Worm (Caenorhabditis elegans): ENCODE results near the gene otpl-4.

- TF ChIP-seq R02D3.7 (tag; optimal IDR thresholded peaks at IDR 0.05) (no peak), unc-62 (GFP tag; optimal IDR thresholded peaks at IDR 0.05) (no peak), elt-3 (tag; optimal IDR thresholded peaks at IDR 0.05) (no peak), ama-1 (optimal IDR thresholded peaks at IDR 0.05) (no peak), zag-1 (tag; optimal IDR thresholded peaks at IDR 0.05) (no peak), ZK546.5 (tag; optimal IDR thresholded peaks at IDR 0.05) (no peak), lin-39 (tag; optimal IDR thresholded peaks at IDR 0.05) (no peak), ceh-16 (tag; optimal IDR thresholded peaks at IDR 0.05) (no peak)
Observed at ce11 chrV:8545531-8546224, 8.5 kb downstream of the otpl-4 start, which contains the start of the genes slc-17.8 and asns-1.
